Fruit fly (Drosophila melanogaster) whole organism, prepupa: ENCODE results near the gene fz2.

Experiments used
- CG11762 ChIP-seq: fragments of 200-800 bp; sonication (Bioruptor generic); optimal IDR thresholded peaks from 3 replicates; lab custom pipeline; 2016; ENCODE audit warnings: missing biosample characterization, missing genetic modification characterization; ENCODE audit not compliant: insufficient read depth
- Ets96B ChIP-seq: fragments of 200-800 bp; optimal IDR thresholded peaks from 2 replicates; lab custom pipeline; 2019; ENCODE audit warnings: missing biosample characterization, mild to moderate bottlenecking, missing genetic modification characterization, moderate library complexity
- Gug ChIP-seq: fragments of 200-800 bp; sonication (Bioruptor generic); IDR thresholded peaks from 2 replicates; pipeline ENCODE4 v1.3.6; 2022; ENCODE audit warnings: missing biosample characterization, missing genetic modification characterization
- OdsH ChIP-seq: fragments of 200-800 bp; sonication (Bioruptor generic); optimal IDR thresholded peaks from 3 replicates; lab custom pipeline; 2016; ENCODE audit warnings: missing biosample characterization, missing genetic modification characterization
- Sox102F ChIP-seq: fragments of 200-800 bp; sonication (Bioruptor generic); optimal IDR thresholded peaks from 2 replicates; lab custom pipeline; 2016; ENCODE audit warnings: missing biosample characterization, mild to moderate bottlenecking, missing genetic modification characterization
- Sox15 ChIP-seq: fragments of 200-800 bp; sonication (Bioruptor generic); optimal IDR thresholded peaks from 3 replicates; lab custom pipeline; 2016; ENCODE audit warnings: missing biosample characterization, missing genetic modification characterization
- fkh ChIP-seq: fragments of 200-800 bp; sonication (Bioruptor generic); optimal IDR thresholded peaks from 3 replicates; lab custom pipeline; 2017; ENCODE audit warnings: missing biosample characterization, mild to moderate bottlenecking, missing genetic modification characterization, moderate library complexity
- net ChIP-seq: fragments of 200-800 bp; sonication (Bioruptor generic); optimal IDR thresholded peaks from 3 replicates; lab custom pipeline; 2016; ENCODE audit warnings: missing biosample characterization, missing genetic modification characterization
- pdm3 ChIP-seq: fragments of 200-800 bp; sonication (Bioruptor generic); optimal IDR thresholded peaks from 3 replicates; lab custom pipeline; 2016; ENCODE audit warnings: missing biosample characterization, missing genetic modification characterization
- topi ChIP-seq: fragments of 200-800 bp; sonication (Bioruptor generic); optimal IDR thresholded peaks from 3 replicates; lab custom pipeline; 2016; ENCODE audit warnings: missing biosample characterization, missing genetic modification characterization

DNA sequence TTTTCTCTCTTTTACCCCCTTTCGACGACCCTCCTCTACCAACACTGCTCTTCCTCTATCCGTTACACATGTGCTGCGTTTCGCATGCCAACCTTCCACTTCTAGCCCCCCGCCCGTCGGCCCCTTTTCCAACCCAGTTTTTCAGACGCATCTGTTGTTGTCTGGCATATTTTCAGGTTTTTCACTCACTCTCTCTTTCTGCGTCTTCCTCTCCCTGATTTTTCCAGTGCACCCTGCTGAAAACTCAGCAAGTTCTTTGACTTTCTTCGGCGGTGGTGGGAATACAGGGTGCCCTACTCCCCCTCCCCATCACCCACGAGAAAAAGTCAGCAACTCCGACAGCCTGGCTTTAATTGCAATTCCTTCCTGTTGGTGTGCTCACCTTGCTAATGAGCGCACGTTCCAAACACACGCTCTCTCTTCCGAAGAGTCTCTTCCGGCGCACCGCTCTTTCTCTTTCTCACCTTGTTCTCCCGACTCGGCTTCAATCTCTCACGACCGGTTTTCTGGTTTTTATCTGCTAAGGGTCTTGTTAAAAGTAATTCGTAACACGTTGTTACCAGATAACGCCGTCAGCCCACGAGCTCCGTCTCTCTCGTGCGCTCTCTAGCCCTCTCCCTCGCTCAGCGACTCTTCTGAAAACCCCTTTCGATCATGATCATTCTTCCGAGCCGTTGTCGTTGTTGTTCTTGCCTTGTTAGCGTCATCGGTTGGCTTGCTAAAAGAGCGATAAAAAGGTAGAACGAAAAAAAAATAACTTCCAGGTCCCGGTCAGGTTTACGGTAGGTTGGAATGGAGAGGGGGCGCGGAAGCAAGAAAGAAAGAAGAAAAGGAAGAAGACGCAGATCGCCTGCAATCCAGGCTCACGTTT, 63.6 kb downstream of the fz2 start:
- TF ChIP-seq net (GFP tag; lab: Kevin White, UChicago) (peak; percentile 43), OdsH (GFP tag; lab: Kevin White, UChicago) (no peak), Sox102F (GFP tag; lab: Kevin White, UChicago) (peak; percentile 23), pdm3 (GFP tag; lab: Kevin White, UChicago) (no peak), Ets96B (no peak), Sox15 (GFP tag; lab: Kevin White, UChicago) (no peak), fkh (GFP tag; lab: Kevin White, UChicago) (no peak), topi (GFP tag; lab: Kevin White, UChicago) (no peak), Gug (GFP tag; lab: Robert Waterston, UW) (no peak), CG11762 (GFP tag; lab: Kevin White, UChicago) (no peak)
